Fruit fly (Drosophila melanogaster) whole organism, embryonic: ENCODE measurements around the gene CG32176.

Experiments used
- Abd-B ChIP-seq: fragments of 200-800 bp; sonication (Bioruptor generic); optimal IDR thresholded peaks from 2 replicates; lab custom pipeline; 2018; ENCODE audit warnings: missing biosample characterization, mild to moderate bottlenecking, missing genetic modification characterization, moderate library complexity
- Adf1 ChIP-seq: fragments of 200-800 bp; sonication (Bioruptor generic); IDR thresholded peaks from 2 replicates; pipeline ENCODE4 v1.3.6; 2022; ENCODE audit warnings: missing biosample characterization, missing genetic modification characterization
- BEAF-32 ChIP-seq: fragments of 200-800 bp; sonication (Bioruptor generic); optimal IDR thresholded peaks from 3 replicates; lab custom pipeline; 2017; ENCODE audit warnings: missing biosample characterization, missing genetic modification characterization, mild to moderate bottlenecking, moderate library complexity, missing genetic modification reagents
- CG10543 ChIP-seq: fragments of 200-800 bp; sonication (Bioruptor generic); optimal IDR thresholded peaks from 3 replicates; lab custom pipeline; 2017; ENCODE audit warnings: missing biosample characterization, mild to moderate bottlenecking, missing genetic modification characterization, moderate library complexity
- CG10979 ChIP-seq: fragments of 200-800 bp; sonication (Bioruptor generic); optimal IDR thresholded peaks from 2 replicates; lab custom pipeline; 2018; ENCODE audit warnings: missing biosample characterization, mild to moderate bottlenecking, missing genetic modification characterization, moderate library complexity
- CG12219 ChIP-seq: fragments of 200-800 bp; sonication (Bioruptor generic); optimal IDR thresholded peaks from 3 replicates; lab custom pipeline; 2018; ENCODE audit warnings: missing biosample characterization, mild to moderate bottlenecking, missing genetic modification characterization
- CG12391 ChIP-seq: fragments of 200-800 bp; sonication (Bioruptor generic); optimal IDR thresholded peaks from 3 replicates; lab custom pipeline; 2018; ENCODE audit warnings: missing biosample characterization, mild to moderate bottlenecking, missing genetic modification characterization, moderate library complexity
- CG12942 ChIP-seq: fragments of 200-800 bp; sonication (Bioruptor generic); optimal IDR thresholded peaks from 3 replicates; lab custom pipeline; 2016; ENCODE audit warnings: missing biosample characterization, missing genetic modification characterization
- CG13894 ChIP-seq: fragments of 200-800 bp; sonication (Bioruptor generic); optimal IDR thresholded peaks from 3 replicates; lab custom pipeline; 2018; ENCODE audit warnings: missing biosample characterization, mild to moderate bottlenecking, missing genetic modification characterization, moderate library complexity
- CG14014 ChIP-seq: fragments of 200-800 bp; sonication (Bioruptor generic); IDR thresholded peaks from 2 replicates; pipeline ENCODE4 v1.3.6; 2022; ENCODE audit warnings: missing biosample characterization, missing genetic modification characterization
- CG14710 ChIP-seq: fragments of 200-800 bp; sonication (Bioruptor generic); optimal IDR thresholded peaks from 3 replicates; lab custom pipeline; 2019; ENCODE audit warnings: missing biosample characterization, mild to moderate bottlenecking, missing genetic modification characterization, moderate library complexity
- CG15601 ChIP-seq: fragments of 200-800 bp; sonication (Bioruptor generic); optimal IDR thresholded peaks from 3 replicates; lab custom pipeline; 2019; ENCODE audit warnings: missing biosample characterization, mild to moderate bottlenecking, missing genetic modification characterization, moderate library complexity
- CG1603 ChIP-seq: fragments of 200-800 bp; sonication (Bioruptor generic); optimal IDR thresholded peaks from 2 replicates; lab custom pipeline; 2019; ENCODE audit warnings: missing biosample characterization, mild to moderate bottlenecking, missing genetic modification characterization, moderate library complexity
- CG17829 ChIP-seq: fragments of 200-800 bp; optimal IDR thresholded peaks from 2 replicates; lab custom pipeline; 2019; ENCODE audit warnings: missing biosample characterization, mild to moderate bottlenecking, missing genetic modification characterization, moderate library complexity
- CG18262 ChIP-seq: fragments of 200-800 bp; optimal IDR thresholded peaks from 3 replicates; lab custom pipeline; 2019; ENCODE audit warnings: missing biosample characterization, mild to moderate bottlenecking, missing genetic modification characterization, moderate library complexity
- CG2129 ChIP-seq: fragments of 200-800 bp; sonication (Bioruptor generic); IDR thresholded peaks from 2 replicates; pipeline ENCODE4 v1.3.6; 2022; ENCODE audit warnings: missing biosample characterization, missing genetic modification characterization; ENCODE audit not compliant: partially characterized antibody
- CG2199 ChIP-seq: fragments of 200-800 bp; sonication (Bioruptor generic); IDR thresholded peaks from 3 replicates; pipeline ENCODE4 v1.3.6; 2022; ENCODE audit warnings: missing biosample characterization, missing genetic modification characterization
- CG2712 ChIP-seq: fragments of 200-800 bp; optimal IDR thresholded peaks from 3 replicates; lab custom pipeline; 2019; ENCODE audit warnings: missing biosample characterization, mild to moderate bottlenecking, missing genetic modification characterization, moderate library complexity
- CG2889 ChIP-seq: fragments of 200-800 bp; sonication (Bioruptor generic); IDR thresholded peaks from 3 replicates; pipeline ENCODE4 v1.3.6; 2022; ENCODE audit warnings: missing biosample characterization, missing genetic modification characterization
- CG30020 ChIP-seq: fragments of 200-800 bp; optimal IDR thresholded peaks from 2 replicates; lab custom pipeline; 2019; ENCODE audit warnings: missing biosample characterization, mild to moderate bottlenecking, missing genetic modification characterization, moderate library complexity
- CG42726 ChIP-seq: fragments of 200-800 bp; sonication (Bioruptor generic); IDR thresholded peaks from 2 replicates; pipeline ENCODE4 v1.3.6; 2022; ENCODE audit warnings: missing biosample characterization, missing genetic modification characterization; ENCODE audit not compliant: partially characterized antibody
- CG5953 ChIP-seq: fragments of 200-800 bp; sonication (Bioruptor generic); IDR thresholded peaks from 2 replicates; pipeline ENCODE4 v1.3.6; 2022; ENCODE audit warnings: missing biosample characterization, missing genetic modification characterization
- CTCF ChIP-seq: fragments of 200-800 bp; sonication (Bioruptor generic); optimal IDR thresholded peaks from 2 replicates; lab custom pipeline; 2017; ENCODE audit warnings: missing biosample characterization, mild to moderate bottlenecking, missing genetic modification characterization, moderate library complexity
- Dfd ChIP-seq, 2 experiments: fragments of >200 bp; optimal IDR thresholded peaks; 2 replicates each; lab custom pipeline; 2017; ENCODE audit warnings: missing biosample characterization in 2 of 2, missing genetic modification characterization in 2 of 2
- Ets97D ChIP-seq: fragments of 200-800 bp; sonication (Bioruptor generic); optimal IDR thresholded peaks from 3 replicates; lab custom pipeline; 2016; ENCODE audit warnings: missing biosample characterization, missing genetic modification characterization
- HmgD ChIP-seq: fragments of 200-800 bp; sonication (Bioruptor generic); optimal IDR thresholded peaks from 3 replicates; lab custom pipeline; 2016; ENCODE audit warnings: missing biosample characterization, missing genetic modification characterization
- Mad ChIP-seq: fragments of 200-800 bp; sonication (Bioruptor generic); optimal IDR thresholded peaks from 2 replicates; lab custom pipeline; 2016; ENCODE audit warnings: missing biosample characterization, missing genetic modification characterization
- Myb ChIP-seq: fragments of 200-800 bp; sonication (Bioruptor generic); optimal IDR thresholded peaks from 2 replicates; lab custom pipeline; 2016; ENCODE audit warnings: missing biosample characterization, missing genetic modification characterization
- Nf-YC ChIP-seq: fragments of 200-800 bp; optimal IDR thresholded peaks from 3 replicates; lab custom pipeline; 2019; ENCODE audit warnings: missing biosample characterization, mild to moderate bottlenecking, missing genetic modification characterization, moderate library complexity
- NfI ChIP-seq: fragments of 200-800 bp; sonication (Bioruptor generic); optimal IDR thresholded peaks from 3 replicates; lab custom pipeline; 2018; ENCODE audit warnings: missing biosample characterization, mild to moderate bottlenecking, missing genetic modification characterization, moderate library complexity
- Usf ChIP-seq: fragments of 200-800 bp; sonication (Bioruptor generic); optimal IDR thresholded peaks from 2 replicates; lab custom pipeline; 2017; ENCODE audit warnings: missing genotype, missing biosample characterization, missing genetic modification characterization
- amos ChIP-seq: fragments of 200-800 bp; sonication (Bioruptor generic); IDR thresholded peaks from 2 replicates; pipeline ENCODE4 v1.3.6; 2022; ENCODE audit warnings: missing biosample characterization, missing genetic modification characterization; ENCODE audit not compliant: partially characterized antibody
- aop ChIP-seq: fragments of 200-800 bp; sonication (Bioruptor generic); IDR thresholded peaks from 2 replicates; pipeline ENCODE4 v1.3.6; 2022; ENCODE audit warnings: missing biosample characterization, missing genetic modification characterization
- ap ChIP-seq: fragments of 200-800 bp; sonication (Bioruptor generic); IDR thresholded peaks from 2 replicates; pipeline ENCODE4 v1.3.6; 2022; ENCODE audit warnings: missing biosample characterization, missing genetic modification characterization
- ems ChIP-seq: fragments of 200-800 bp; sonication (Bioruptor generic); optimal IDR thresholded peaks from 3 replicates; lab custom pipeline; 2016; ENCODE audit warnings: missing biosample characterization, missing genetic modification characterization
- exex ChIP-seq: fragments of 200-800 bp; sonication (Bioruptor generic); optimal IDR thresholded peaks from 4 replicates; lab custom pipeline; 2018; ENCODE audit warnings: missing biosample characterization, mild to moderate bottlenecking, missing genetic modification characterization, moderate library complexity
- her ChIP-seq: fragments of 200-800 bp; sonication (Bioruptor generic); optimal IDR thresholded peaks from 2 replicates; lab custom pipeline; 2016; ENCODE audit warnings: missing biosample characterization, missing genetic modification characterization
- jumu ChIP-seq: fragments of 200-800 bp; sonication (Bioruptor generic); optimal IDR thresholded peaks from 3 replicates; lab custom pipeline; 2016; ENCODE audit warnings: missing biosample characterization, missing genetic modification characterization
- knrl ChIP-seq: fragments of 200-800 bp; sonication (Bioruptor generic); IDR thresholded peaks from 3 replicates; pipeline ENCODE4 v1.3.6; 2022; ENCODE audit warnings: missing biosample characterization, missing genetic modification characterization; ENCODE audit not compliant: partially characterized antibody
- lab ChIP-seq: fragments of 200-800 bp; sonication (Bioruptor generic); optimal IDR thresholded peaks from 3 replicates; lab custom pipeline; 2017; ENCODE audit warnings: missing biosample characterization, missing genetic modification characterization, mild to moderate bottlenecking, moderate library complexity, missing genetic modification reagents
- lbe ChIP-seq: fragments of 200-800 bp; sonication (Bioruptor generic); optimal IDR thresholded peaks from 2 replicates; lab custom pipeline; 2016; ENCODE audit warnings: missing biosample characterization, mild to moderate bottlenecking, missing genetic modification characterization
- lmd ChIP-seq: fragments of 200-800 bp; sonication (Bioruptor generic); IDR thresholded peaks from 2 replicates; pipeline ENCODE4 v1.3.6; 2022; ENCODE audit warnings: missing biosample characterization, missing genetic modification characterization
- lov ChIP-seq, 2 experiments: fragments of 200-800 bp in 1 of 2; fragments of >200 bp in 1 of 2; sonication (Bioruptor generic) in 1 of 2; IDR thresholded peaks in 1 of 2; optimal IDR thresholded peaks in 1 of 2; 2 replicates in 1 of 2; 3 replicates in 1 of 2; pipeline versions ENCODE4 v1.3.6 to Lab custom; 2017 to 2022; ENCODE audit warnings: missing biosample characterization in 1 of 2, missing genetic modification characterization in 1 of 2
- maf-S ChIP-seq: fragments of 200-800 bp; sonication (Bioruptor generic); optimal IDR thresholded peaks from 2 replicates; lab custom pipeline; 2016; ENCODE audit warnings: missing biosample characterization, missing genetic modification characterization
- p53 ChIP-seq: fragments of 200-800 bp; sonication (Bioruptor generic); optimal IDR thresholded peaks from 2 replicates; lab custom pipeline; 2016; ENCODE audit warnings: missing biosample characterization, missing genetic modification characterization
- pita ChIP-seq: fragments of 200-800 bp; sonication (Bioruptor generic); optimal IDR thresholded peaks from 2 replicates; lab custom pipeline; 2017; ENCODE audit warnings: missing biosample characterization, mild to moderate bottlenecking, missing genetic modification characterization
- sug ChIP-seq: fragments of 200-800 bp; optimal IDR thresholded peaks from 2 replicates; lab custom pipeline; 2019; ENCODE audit warnings: missing biosample characterization, mild to moderate bottlenecking, missing genetic modification characterization, moderate library complexity
- tap ChIP-seq: fragments of 200-800 bp; optimal IDR thresholded peaks from 3 replicates; lab custom pipeline; 2019; ENCODE audit warnings: missing biosample characterization, mild to moderate bottlenecking, missing genetic modification characterization, moderate library complexity
- trem ChIP-seq: fragments of 200-800 bp; optimal IDR thresholded peaks from 3 replicates; lab custom pipeline; 2019; ENCODE audit warnings: missing biosample characterization, mild to moderate bottlenecking, missing genetic modification characterization, moderate library complexity
- ttk ChIP-seq: fragments of 200-800 bp; sonication (Bioruptor generic); IDR thresholded peaks from 2 replicates; pipeline ENCODE4 v2.1.2; 2022; ENCODE audit warnings: missing biosample characterization, missing genetic modification characterization
- zfh1 ChIP-seq: fragments of 200-800 bp; sonication (Bioruptor generic); IDR thresholded peaks from 3 replicates; pipeline ENCODE4 v1.3.6; 2022; ENCODE audit warnings: missing biosample characterization, missing genetic modification characterization

Gene CG32176

DNA sequence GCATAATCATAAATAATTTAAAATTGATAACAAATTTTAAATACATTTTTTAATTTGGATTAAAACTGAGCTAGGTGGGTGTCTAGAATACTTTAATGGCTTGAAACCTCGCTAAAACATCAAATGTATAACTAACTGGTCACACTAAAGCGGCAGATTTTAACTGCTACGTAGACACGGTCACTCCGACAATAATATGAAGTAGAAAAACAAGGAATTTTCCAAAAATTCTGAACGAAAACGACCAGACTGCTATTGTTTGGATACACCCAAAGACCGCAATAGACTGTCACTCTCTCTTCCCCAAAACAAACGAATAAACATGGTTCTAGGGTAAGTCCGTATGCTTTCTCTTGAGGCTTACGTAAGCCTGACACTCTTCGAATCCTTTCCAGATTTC lies 32.1 kb downstream of the CG32176 start, which contains the start of gene QIL1 (continued):
- TF ChIP-seq trem (peak; percentile 77), zfh1 (no peak), BEAF-32 (GFP tag; lab: Kevin White, UChicago) (peak; percentile 41), CTCF (GFP tag; lab: Kevin White, UChicago) (peak; percentile 61), maf-S (GFP tag; lab: Kevin White, UChicago) (no peak), NfI (GFP tag; lab: Kevin White, UChicago) (peak; percentile 2), CG12942 (GFP tag; lab: Kevin White, UChicago) (no peak), CG12391 (tag; lab: Kevin White, UChicago) (peak; percentile 27), jumu (GFP tag; lab: Kevin White, UChicago) (no peak), CG14710 (tag; lab: Kevin White, UChicago) (peak; percentile 69), CG2129 (GFP tag; lab: Robert Waterston, UW) (no peak), her (GFP tag; lab: Kevin White, UChicago) (no peak), Abd-B (GFP tag; lab: Kevin White, UChicago) (peak; percentile 78), Nf-YC (tag; lab: Kevin White, UChicago) (peak; percentile 14), CG42726 (no peak), CG15601 (tag; lab: Kevin White, UChicago) (peak; percentile 35), tap (tag; lab: Kevin White, UChicago) (no peak), amos (GFP tag; lab: Robert Waterston, UW) (peak; percentile 31; the same call in 1 of the 2 replicates), CG17829 (tag; lab: Kevin White, UChicago) (peak; percentile 30), CG1603 (tag; lab: Kevin White, UChicago) (peak; percentile 66), Usf (GFP tag; lab: Kevin White, UChicago) (no peak), Myb (peak; percentile 26), CG30020 (peak; percentile 64), Mad (GFP tag; lab: Kevin White, UChicago) (no peak), Ets97D (peak; percentile 65), knrl (GFP tag; lab: Robert Waterston, UW) (peak; percentile 44; the same call in 1 of the 3 replicates), CG2712 (tag; lab: Kevin White, UChicago) (peak; percentile 40), CG10979 (tag; lab: Kevin White, UChicago) (no peak), CG2199 (GFP tag; lab: Robert Waterston, UW) (peak; percentile 53; the same call in 1 of the 3 replicates), p53 (GFP tag; lab: Kevin White, UChicago) (no peak), lmd (GFP tag; lab: Robert Waterston, UW) (no peak)

DNA sequence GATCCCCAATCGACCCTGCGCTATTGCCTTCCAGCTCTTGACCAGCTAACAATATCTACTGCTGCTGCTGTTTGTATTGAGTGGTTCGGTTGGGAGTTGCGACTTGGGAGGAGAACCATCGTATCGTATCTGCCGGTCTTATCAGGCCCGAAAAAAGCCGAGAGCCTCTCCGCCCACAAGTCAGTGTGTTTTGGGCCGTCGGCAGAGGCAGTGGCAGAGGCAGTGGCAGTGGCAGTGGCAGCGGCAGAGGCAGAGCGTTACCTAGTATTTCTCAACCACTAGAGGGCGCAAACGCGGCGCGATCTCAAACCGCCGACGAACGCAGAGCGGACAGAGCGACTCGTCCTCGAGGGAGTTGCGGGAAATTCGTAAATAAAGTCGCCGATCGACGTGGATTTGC lies 36.4 kb downstream of the CG32176 start, which contains the start of gene SecCl:
Gene SecCl, plus strand, starts transcription at position 18 of the 400 bp plus-strand sequence.
- TF ChIP-seq ap (GFP tag; lab: Robert Waterston, UW) = no peak
- 0 out of 2 replicates have a peak, but pooled peaks have one; percentile 11 for TF ChIP-seq aop
- TF ChIP-seq CG13894 (tag; lab: Kevin White, UChicago) = peak; percentile 90
- no peak for TF ChIP-seq lbe (GFP tag; lab: Kevin White, UChicago)
- TF ChIP-seq lov (optimal IDR thresholded peaks at IDR 0.05; lab: Kevin White, UChicago) = no peak
- 0 out of 3 replicates have a peak, but pooled peaks have one; percentile 20 for TF ChIP-seq lov (GFP tag; IDR thresholded peaks at IDR 0.05; lab: Robert Waterston, UW)
- no peak for TF ChIP-seq CG14014 (GFP tag; lab: Robert Waterston, UW)
- TF ChIP-seq CG5953 (GFP tag; lab: Robert Waterston, UW) = no peak
- peak; percentile 44 for TF ChIP-seq sug (tag; lab: Kevin White, UChicago)
- peak; percentile 88 for TF ChIP-seq CTCF (GFP tag; lab: Kevin White, UChicago)
- TF ChIP-seq HmgD (GFP tag; lab: Kevin White, UChicago) = no peak
- no peak for TF ChIP-seq ttk
- TF ChIP-seq pita (GFP tag; lab: Kevin White, UChicago) = no peak
- TF ChIP-seq lab = peak; percentile 23
- peak; percentile 97 for TF ChIP-seq Adf1 (GFP tag; lab: Robert Waterston, UW)
- no peak for TF ChIP-seq ems
- peak; percentile 31 for TF ChIP-seq exex (tag; lab: Kevin White, UChicago)
- TF ChIP-seq CG10543 = peak; percentile 39
- TF ChIP-seq CG12219 (GFP tag; lab: Kevin White, UChicago) = no peak
- TF ChIP-seq CG2889 (GFP tag; lab: Robert Waterston, UW) = no peak
- no peak for TF ChIP-seq CG18262
- no peak for TF ChIP-seq Dfd (GFP tag; optimal IDR thresholded peaks at IDR 0.05; lab: Kevin White, UChicago)
